Worm (Caenorhabditis elegans) whole organism, late embryonic: ENCODE results near the gene T05H4.11.

Experiments
- ahr-1 ChIP-seq: sonication (generic microtip); optimal IDR thresholded peaks from 2 replicates; lab custom pipeline; 2016; ENCODE audit warnings: missing genetic modification characterization, missing compliant biosample characterization
- ama-1 ChIP-seq: fragments of 150-350 bp; optimal IDR thresholded peaks from 2 replicates; lab custom pipeline; 2014
- ceh-24 ChIP-seq: sonication (generic microtip); optimal IDR thresholded peaks from 2 replicates; lab custom pipeline; 2016; ENCODE audit warnings: mild to moderate bottlenecking, missing genetic modification characterization, missing compliant biosample characterization
- ceh-6 ChIP-seq: fragments of 200-800 bp; sonication (Bioruptor generic); optimal IDR thresholded peaks from 2 replicates; lab custom pipeline; 2018; ENCODE audit warnings: mild to moderate bottlenecking, missing genetic modification characterization, missing compliant biosample characterization
- ets-4 ChIP-seq: sonication (generic microtip); optimal IDR thresholded peaks from 2 replicates; lab custom pipeline; 2016; ENCODE audit warnings: missing genetic modification characterization, missing compliant biosample characterization
- madf-2 ChIP-seq: sonication (generic microtip); optimal IDR thresholded peaks from 2 replicates; lab custom pipeline; 2017; ENCODE audit warnings: missing genetic modification characterization, missing compliant biosample characterization
- nhr-11 ChIP-seq: fragments of 150-350 bp; optimal IDR thresholded peaks from 2 replicates; lab custom pipeline; 2014; ENCODE audit warnings: missing biosample characterization, missing genetic modification characterization
- pag-3 ChIP-seq: sonication (generic microtip); optimal IDR thresholded peaks from 2 replicates; lab custom pipeline; 2016; ENCODE audit warnings: missing compliant biosample characterization, missing genetic modification characterization, borderline replicate concordance
- pha-2 ChIP-seq: sonication (generic microtip); optimal IDR thresholded peaks from 2 replicates; lab custom pipeline; 2017; ENCODE audit warnings: mild to moderate bottlenecking, missing genetic modification characterization, missing compliant biosample characterization
- pqm-1 ChIP-seq: sonication (generic microtip); optimal IDR thresholded peaks from 2 replicates; lab custom pipeline; 2016; ENCODE audit warnings: missing genetic modification characterization, missing compliant biosample characterization
- sdc-2 ChIP-seq: sonication (generic microtip); optimal IDR thresholded peaks from 2 replicates; lab custom pipeline; 2016; ENCODE audit warnings: missing genotype, missing genetic modification characterization, missing compliant biosample characterization

DNA sequence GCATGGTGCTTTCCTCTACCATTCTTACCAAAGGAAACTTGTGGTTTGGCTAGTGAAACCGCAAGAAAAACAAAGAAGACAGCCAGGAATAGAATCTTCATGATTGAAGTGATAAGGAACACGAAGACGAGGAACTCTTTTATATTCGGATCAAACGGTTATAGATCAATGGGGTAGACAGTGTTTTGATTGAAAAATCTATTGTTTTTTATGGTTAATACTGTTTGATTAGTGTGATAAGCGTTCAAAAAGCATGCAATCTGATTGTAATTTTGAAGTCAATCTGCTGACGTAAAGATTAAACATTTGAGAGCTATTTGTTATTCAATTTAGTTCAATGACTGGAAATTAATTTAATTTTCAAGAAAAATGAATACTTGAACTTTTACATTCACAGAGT lies 36.4 kb downstream of the T05H4.11 start, which contains the start of gene F57F4.2:
- TF ChIP-seq madf-2 (tag; lab: Kevin White, UChicago) (no peak), nhr-11 (tag; lab: Kevin White, UChicago) (no peak), ama-1 (no peak), ahr-1 (tag; lab: Kevin White, UChicago) (no peak), sdc-2 (tag; lab: Kevin White, UChicago) (no peak), ets-4 (tag; lab: Kevin White, UChicago) (no peak), pqm-1 (tag; lab: Kevin White, UChicago) (no peak), pha-2 (tag; lab: Kevin White, UChicago) (no peak), pag-3 (tag; lab: Kevin White, UChicago) (no peak), ceh-24 (tag; lab: Kevin White, UChicago) (no peak), ceh-6 (no peak)
